Worm (Caenorhabditis elegans): ENCODE results near the gene T04C9.3.

DNA sequence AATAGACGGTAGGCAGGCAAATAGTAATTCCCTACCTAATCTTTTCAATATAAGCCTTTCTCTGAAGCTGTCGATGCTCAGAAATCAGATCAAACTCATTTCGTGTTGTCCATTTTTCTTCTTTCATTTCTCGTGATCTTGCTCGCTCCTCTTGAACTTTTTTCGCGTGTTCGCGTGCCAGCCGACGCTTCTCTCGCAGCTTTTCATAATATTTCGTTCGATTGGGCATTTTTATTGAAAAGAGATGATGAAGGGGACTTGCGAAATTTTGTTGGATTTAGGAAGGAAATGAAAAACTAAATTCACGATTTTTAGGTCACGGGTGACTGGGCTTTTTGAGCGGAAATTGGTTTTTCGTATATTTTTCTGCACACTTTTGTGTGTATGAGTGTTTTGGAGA lies 48.4 kb upstream of the T04C9.3 start, which contains the start of gene EGAP1.1:
- TF ChIP-seq fkh-10 (GFP tag; optimal IDR thresholded peaks at IDR 0.05) (no peak), nhr-11 (tag; optimal IDR thresholded peaks at IDR 0.05) (no peak), dve-1 (tag; optimal IDR thresholded peaks at IDR 0.05) (no peak), ceh-6 (GFP tag; optimal IDR thresholded peaks at IDR 0.05) (no peak), pqm-1 (tag; optimal IDR thresholded peaks at IDR 0.05) (no peak), tbx-2 (tag; optimal IDR thresholded peaks at IDR 0.05) (no peak), pat-9 (tag; optimal IDR thresholded peaks at IDR 0.05) (no peak)

Measured in whole organism, late embryonic.